Worm (Caenorhabditis elegans): Measurements from ENCODE around the gene mpst-4.
"Not testable (repeated sequence)": the region's sequence is repeated elsewhere in the genome, so short reads cannot be mapped to it uniquely, and the experiment has no call there.

Gene mpst-4

DNA sequence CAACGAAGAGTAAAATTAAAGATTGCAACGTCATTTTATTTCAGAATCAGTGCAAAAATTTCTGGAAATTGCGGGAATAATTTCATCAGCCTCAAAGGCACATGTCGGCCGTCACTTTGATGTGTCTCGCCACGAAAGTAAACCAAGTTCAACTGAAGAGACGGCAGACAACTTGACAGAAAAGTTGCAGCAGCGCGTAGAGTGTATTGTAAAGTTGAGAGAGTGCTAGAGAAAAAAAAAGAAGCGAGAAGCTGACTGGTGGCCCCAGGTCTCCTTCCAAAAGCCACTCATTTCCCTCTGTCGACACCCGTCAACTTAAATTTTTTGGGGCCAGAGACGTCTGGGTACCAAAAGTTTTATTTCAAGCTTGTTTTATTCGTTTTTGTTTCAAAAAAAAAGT is 41.0 kb upstream of the mpst-4 start:
- TF ChIP-seq unc-120 (tag; optimal IDR thresholded peaks at IDR 0.05; ENCODE audit: poor library complexity, severe bottlenecking) (peak; percentile 34), nhr-237 (tag; optimal IDR thresholded peaks at IDR 0.05) (peak; percentile 40), pha-4 (tag; optimal IDR thresholded peaks at IDR 0.05) (peak; percentile 70), hlh-1 (tag; optimal IDR thresholded peaks at IDR 0.05) (peak; percentile 84), ham-2 (GFP tag; optimal IDR thresholded peaks at IDR 0.05) (peak; percentile 50), unc-62 (GFP tag; optimal IDR thresholded peaks at IDR 0.05) (peak; percentile 97), lsy-2 (tag; optimal IDR thresholded peaks at IDR 0.05) (peak; percentile 56), mep-1 (tag; optimal IDR thresholded peaks at IDR 0.05) (peak; percentile 41), ceh-83 (GFP tag; optimal IDR thresholded peaks at IDR 0.05) (no peak), sem-2 (GFP tag; optimal IDR thresholded peaks at IDR 0.05) (no peak), snpc-4 (tag; optimal IDR thresholded peaks at IDR 0.05) (no peak), drap-1 (GFP tag; optimal IDR thresholded peaks at IDR 0.05) (no peak), ces-1 (GFP tag; optimal IDR thresholded peaks at IDR 0.05) (peak; percentile 93)

DNA sequence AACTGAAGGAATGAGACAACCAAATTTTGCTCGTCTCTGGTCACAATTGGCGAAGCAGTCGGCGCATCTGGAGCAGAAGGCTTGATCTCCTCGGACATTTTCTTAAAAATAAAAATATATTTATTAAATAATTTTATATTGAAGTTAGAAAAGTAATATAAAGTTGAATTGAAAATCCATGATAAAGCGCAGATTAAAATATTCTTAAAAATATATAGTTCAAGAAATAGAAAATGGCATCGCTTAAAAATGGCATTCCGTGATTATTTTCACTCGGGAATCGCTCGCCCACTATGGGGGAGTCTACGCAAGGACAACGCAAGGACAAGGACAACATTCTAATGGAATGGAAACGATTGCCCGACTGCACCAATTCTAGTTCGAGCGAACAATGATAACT is 40.4 kb upstream of the mpst-4 start, which contains the start of gene sgt-1:
sgt-1 (minus strand) TSS at position 101 of the 400 bp plus-strand sequence.
- TF ChIP-seq sem-2 (GFP tag; optimal IDR thresholded peaks at IDR 0.05); lsy-2 (tag; optimal IDR thresholded peaks at IDR 0.05); ztf-11 (tag; optimal IDR thresholded peaks at IDR 0.05): not testable (repeated sequence)

DNA sequence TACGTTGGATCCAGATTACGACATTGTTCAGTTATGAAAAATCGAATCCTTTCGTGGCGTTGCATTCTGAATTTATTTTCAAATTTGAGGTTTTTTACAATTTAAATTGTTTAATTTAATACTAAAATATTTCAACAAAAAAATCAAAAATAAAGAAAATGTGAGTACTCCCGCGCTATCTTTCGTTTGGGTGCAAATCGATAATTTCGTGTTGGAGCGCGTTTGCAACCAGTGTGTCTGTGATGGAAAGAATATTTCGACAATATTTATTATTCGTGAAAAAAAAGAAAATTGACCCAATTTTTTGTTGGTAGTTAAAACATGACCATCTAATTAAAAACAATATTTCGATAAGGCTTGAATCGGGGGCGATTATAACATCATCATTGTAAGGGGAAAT is 38.8 kb upstream of the mpst-4 start, which contains the start of gene R05F9.9:
R05F9.9 (minus strand) TSS at position 66 of the 400 bp plus-strand sequence.
- peak; percentile 37 for TF ChIP-seq lsy-2 (tag; optimal IDR thresholded peaks at IDR 0.05)
- TF ChIP-seq elt-1 (tag; optimal IDR thresholded peaks at IDR 0.05; ENCODE audit: borderline replicate concordance, insufficient read depth): no peak
- TF ChIP-seq nhr-28 (tag; optimal IDR thresholded peaks at IDR 0.05): no peak
- no peak for TF ChIP-seq drap-1 (GFP tag; optimal IDR thresholded peaks at IDR 0.05)
- TF ChIP-seq ces-1 (GFP tag; optimal IDR thresholded peaks at IDR 0.05): peak; percentile 29
- no peak for TF ChIP-seq cnd-1 (tag; optimal IDR thresholded peaks at IDR 0.05)
- TF ChIP-seq ceh-83 (GFP tag; optimal IDR thresholded peaks at IDR 0.05): no peak
- no peak for TF ChIP-seq sem-2 (GFP tag; optimal IDR thresholded peaks at IDR 0.05)
- peak; percentile 75 for TF ChIP-seq ceh-39 (tag; optimal IDR thresholded peaks at IDR 0.05)
- TF ChIP-seq unc-39 (tag; optimal IDR thresholded peaks at IDR 0.05): no peak
- no peak for TF ChIP-seq nhr-2 (tag; optimal IDR thresholded peaks at IDR 0.05)
- peak; percentile 46 for TF ChIP-seq mep-1 (tag; optimal IDR thresholded peaks at IDR 0.05)
- TF ChIP-seq mls-2 (tag; optimal IDR thresholded peaks at IDR 0.05): no peak

DNA sequence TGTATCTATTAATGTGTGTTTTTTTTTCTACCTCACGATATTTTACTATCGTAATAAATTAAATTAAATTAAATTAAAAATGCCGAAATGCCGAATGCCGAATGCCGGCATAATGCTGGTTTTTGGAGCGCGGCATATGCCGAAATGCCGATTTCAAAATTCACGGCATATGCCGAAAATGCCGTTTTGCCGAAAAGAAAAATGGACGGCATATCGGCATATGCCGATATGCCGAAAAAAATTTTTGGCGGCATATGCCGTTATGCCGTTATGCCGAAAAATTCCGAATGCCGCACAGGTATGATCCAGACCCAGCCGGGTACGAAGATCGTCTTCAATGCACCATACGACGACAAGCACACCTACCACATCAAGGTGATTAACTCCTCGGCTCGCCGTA is 35.3 kb upstream of the mpst-4 start, which contains the start of gene msp-32:
msp-32 (plus strand) TSS at position 301 of the 400 bp plus-strand sequence.
- not testable (repeated sequence) for TF ChIP-seq ceh-39 (tag; optimal IDR thresholded peaks at IDR 0.05); nhr-28 (tag; optimal IDR thresholded peaks at IDR 0.05); ceh-43 (GFP tag; optimal IDR thresholded peaks at IDR 0.05)

DNA sequence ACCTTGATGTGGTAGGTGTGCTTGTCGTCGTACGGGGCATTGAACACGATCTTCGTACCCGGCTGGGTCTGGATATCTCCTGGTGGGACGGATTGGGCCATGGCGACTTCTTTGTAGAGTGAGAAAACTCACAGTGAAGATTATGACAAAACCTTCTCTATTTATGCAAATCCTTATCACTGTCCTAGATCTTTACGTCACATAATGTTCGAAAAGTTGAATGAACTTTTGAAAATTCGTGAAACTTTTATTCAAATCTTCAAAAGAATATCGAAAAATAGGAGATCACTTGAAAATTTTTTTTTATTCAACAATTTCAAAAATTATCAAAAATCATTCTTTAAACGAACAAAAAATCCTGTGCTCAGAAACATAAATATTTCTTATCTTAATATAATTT is 29.3 kb upstream of the mpst-4 start, which contains the start of gene msp-33:
msp-33 (minus strand) TSS at position 101 of the 400 bp plus-strand sequence.
- TF ChIP-seq drap-1 (GFP tag; optimal IDR thresholded peaks at IDR 0.05): no peak
- TF ChIP-seq bed-3 (GFP tag; optimal IDR thresholded peaks at IDR 0.05): no peak
- no peak for TF ChIP-seq zip-8 (tag; optimal IDR thresholded peaks at IDR 0.05)
- TF ChIP-seq ham-2 (GFP tag; optimal IDR thresholded peaks at IDR 0.05): no peak
- no peak for TF ChIP-seq cnd-1 (tag; optimal IDR thresholded peaks at IDR 0.05)
- TF ChIP-seq elt-1 (tag; optimal IDR thresholded peaks at IDR 0.05; ENCODE audit: borderline replicate concordance, insufficient read depth): no peak
- TF ChIP-seq unc-120 (tag; optimal IDR thresholded peaks at IDR 0.05; ENCODE audit: poor library complexity, severe bottlenecking): no peak
- no peak for TF ChIP-seq ceh-83 (GFP tag; optimal IDR thresholded peaks at IDR 0.05)
- no peak for TF ChIP-seq unc-39 (tag; optimal IDR thresholded peaks at IDR 0.05)
- TF ChIP-seq snpc-4 (tag; optimal IDR thresholded peaks at IDR 0.05): no peak
- no peak for TF ChIP-seq hlh-1 (tag; optimal IDR thresholded peaks at IDR 0.05)
- no peak for TF ChIP-seq pha-4 (tag; optimal IDR thresholded peaks at IDR 0.05)

DNA sequence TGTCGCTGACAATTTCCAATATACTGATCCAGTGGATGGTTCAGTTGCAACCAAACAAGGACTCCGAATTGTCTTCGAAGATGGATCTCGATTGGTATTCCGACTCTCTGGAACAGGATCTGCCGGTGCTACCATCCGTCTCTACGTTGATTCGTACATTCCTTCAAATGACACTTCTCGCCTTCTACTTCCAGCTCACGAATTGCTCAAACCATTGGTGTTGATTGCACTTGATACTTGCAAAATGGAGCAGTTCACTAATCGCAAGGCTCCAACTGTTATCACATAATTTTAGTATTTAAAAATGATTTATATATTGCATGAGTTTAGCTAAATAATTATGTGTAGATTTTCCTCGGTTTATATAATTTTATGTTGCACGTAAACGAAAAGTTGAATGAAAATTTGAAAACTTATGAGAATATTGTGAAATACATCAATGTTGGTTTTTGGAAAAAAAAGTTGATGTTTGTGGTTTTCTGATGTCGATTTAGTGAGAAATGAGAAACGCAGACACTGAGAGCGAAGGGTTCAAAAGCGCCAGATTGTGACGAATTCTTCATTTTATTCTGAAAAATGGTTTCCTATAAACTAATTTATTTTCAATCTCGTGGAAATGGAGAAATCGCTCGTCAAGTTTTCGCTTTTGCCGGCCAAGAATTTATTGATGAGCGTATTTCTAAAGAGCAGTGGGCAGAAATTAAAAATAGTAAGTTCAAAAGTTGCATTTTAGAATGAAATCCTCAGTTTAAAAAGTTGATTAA is 27.9 kb upstream of the mpst-4 start, which contains the start of gene gst-9:
gst-9 (plus strand) TSS at position 574 of the 764 bp plus-strand sequence.
- no peak for TF ChIP-seq sptf-1 (tag; optimal IDR thresholded peaks at IDR 0.05)
- no peak for TF ChIP-seq mls-2 (tag; optimal IDR thresholded peaks at IDR 0.05)
- no peak for TF ChIP-seq zip-8 (tag; optimal IDR thresholded peaks at IDR 0.05)

Data from whole organism, mixed stage, embryonic.